Fruit fly (Drosophila melanogaster) whole organism, embryonic: ENCODE results near the gene Osi7.
A peak's percentile ranks its signal among the peaks of the same experiment; 100 is the strongest.

Experiments used
- Awh ChIP-seq: fragments of 200-800 bp; sonication (Bioruptor generic); IDR thresholded peaks from 2 replicates; pipeline ENCODE4, ENCODE4 v1.3.6; 2022; ENCODE audit warnings: missing biosample characterization, missing genetic modification characterization
- Bdp1 ChIP-seq: fragments of 200-800 bp; sonication (Bioruptor generic); optimal IDR thresholded peaks from 3 replicates; lab custom pipeline; 2016; ENCODE audit warnings: missing biosample characterization, missing genetic modification characterization
- Blimp-1 ChIP-seq: fragments of 200-800 bp; sonication (Bioruptor generic); optimal IDR thresholded peaks from 3 replicates; lab custom pipeline; 2018; ENCODE audit warnings: missing biosample characterization, missing genetic modification characterization, mild to moderate bottlenecking, moderate library complexity, missing genetic modification reagents
- CG10274 ChIP-seq: fragments of 200-800 bp; sonication (Bioruptor generic); optimal IDR thresholded peaks from 3 replicates; lab custom pipeline; 2017; ENCODE audit warnings: missing biosample characterization, mild to moderate bottlenecking, missing genetic modification characterization
- CG11247 ChIP-seq: fragments of 200-800 bp; sonication (Bioruptor generic); IDR thresholded peaks from 2 replicates; pipeline ENCODE4 v1.3.6; 2022; ENCODE audit warnings: missing biosample characterization, missing genetic modification characterization
- CG12299 ChIP-seq: fragments of 200-800 bp; sonication (Bioruptor generic); optimal IDR thresholded peaks from 2 replicates; lab custom pipeline; 2018; ENCODE audit warnings: missing biosample characterization, mild to moderate bottlenecking, missing genetic modification characterization
- CG1792 ChIP-seq: fragments of 200-800 bp; sonication (Bioruptor generic); optimal IDR thresholded peaks from 2 replicates; lab custom pipeline; 2016; ENCODE audit warnings: missing biosample characterization, missing genetic modification characterization
- CG4820 ChIP-seq: fragments of 200-800 bp; sonication (Bioruptor generic); optimal IDR thresholded peaks from 3 replicates; lab custom pipeline; 2016; ENCODE audit warnings: missing biosample characterization, missing genetic modification characterization
- CG8924 ChIP-seq: fragments of 200-800 bp; optimal IDR thresholded peaks from 3 replicates; lab custom pipeline; 2019; ENCODE audit warnings: missing biosample characterization, mild to moderate bottlenecking, missing genetic modification characterization, moderate library complexity
- CG8944 ChIP-seq: fragments of 200-800 bp; sonication (Bioruptor generic); optimal IDR thresholded peaks from 3 replicates; lab custom pipeline; 2016; ENCODE audit warnings: missing biosample characterization, missing genetic modification characterization
- CG9817 ChIP-seq: fragments of 200-800 bp; sonication (Bioruptor generic); optimal IDR thresholded peaks from 2 replicates; lab custom pipeline; 2018; ENCODE audit warnings: missing biosample characterization, mild to moderate bottlenecking, missing genetic modification characterization, moderate library complexity
- Chrac-16 ChIP-seq: fragments of 200-800 bp; sonication (Bioruptor generic); optimal IDR thresholded peaks from 3 replicates; lab custom pipeline; 2016; ENCODE audit warnings: missing biosample characterization, missing genetic modification characterization
- Dad ChIP-seq: fragments of 200-800 bp; sonication (Bioruptor generic); optimal IDR thresholded peaks from 3 replicates; lab custom pipeline; 2016; ENCODE audit warnings: missing biosample characterization, missing genetic modification characterization
- Dek ChIP-seq: fragments of 200-800 bp; sonication (Bioruptor generic); optimal IDR thresholded peaks from 3 replicates; lab custom pipeline; 2019; ENCODE audit warnings: missing biosample characterization, mild to moderate bottlenecking, missing genetic modification characterization, moderate library complexity
- Doc3 ChIP-seq: fragments of 200-800 bp; sonication (Bioruptor generic); IDR thresholded peaks from 3 replicates; pipeline ENCODE4 v1.3.6; 2022; ENCODE audit warnings: missing biosample characterization, missing genetic modification characterization; ENCODE audit not compliant: partially characterized antibody
- GATAe ChIP-seq: fragments of 200-800 bp; sonication (Bioruptor generic); conservative IDR thresholded peaks from 2 replicates; pipeline ENCODE4 v1.3.6; 2022; ENCODE audit warnings: missing biosample characterization, missing genetic modification characterization
- HLHmδ ChIP-seq: fragments of 200-800 bp; sonication (Bioruptor generic); optimal IDR thresholded peaks from 2 replicates; lab custom pipeline; 2018; ENCODE audit warnings: missing biosample characterization, mild to moderate bottlenecking, missing genetic modification characterization, moderate library complexity
- Hr78 ChIP-seq, 2 experiments: fragments of 200-800 bp in 1 of 2; fragments of >200 bp in 1 of 2; sonication (Bioruptor generic) in 1 of 2; optimal IDR thresholded peaks; 2 replicates each; lab custom pipeline; 2017 to 2019; ENCODE audit warnings: missing biosample characterization in 2 of 2, missing genetic modification characterization in 2 of 2, mild to moderate bottlenecking in 1 of 2, moderate library complexity in 1 of 2
- Lpt ChIP-seq: fragments of >200 bp; optimal IDR thresholded peaks from 2 replicates; lab custom pipeline; 2018; ENCODE audit warnings: missing biosample characterization, missing genetic modification characterization
- Med ChIP-seq: fragments of 200-800 bp; sonication (Bioruptor generic); peaks from one replicate; lab custom pipeline; 2016; ENCODE audit warnings: missing biosample characterization, missing genetic modification characterization, mild to moderate bottlenecking, inconsistent platforms, moderate library complexity
- Nf-YA ChIP-seq: fragments of 200-800 bp; sonication (Bioruptor generic); IDR thresholded peaks from 2 replicates; pipeline ENCODE4 v1.3.6; 2022; ENCODE audit warnings: missing biosample characterization, missing genetic modification characterization
- Nf-YC ChIP-seq: fragments of 200-800 bp; optimal IDR thresholded peaks from 3 replicates; lab custom pipeline; 2019; ENCODE audit warnings: missing biosample characterization, mild to moderate bottlenecking, missing genetic modification characterization, moderate library complexity
- Pdp1 ChIP-seq, 2 experiments: fragments of 200-800 bp; sonication (Bioruptor generic); optimal IDR thresholded peaks; 3 replicates each; lab custom pipeline; 2016; ENCODE audit warnings: missing biosample characterization in 2 of 2, missing genetic modification characterization in 2 of 2, mild to moderate bottlenecking in 1 of 2, moderate library complexity in 1 of 2
- Sox102F ChIP-seq: fragments of 200-800 bp; sonication (Bioruptor generic); optimal IDR thresholded peaks from 2 replicates; lab custom pipeline; 2018; ENCODE audit warnings: missing biosample characterization, mild to moderate bottlenecking, missing genetic modification characterization, moderate library complexity
- Tbp ChIP-seq: fragments of >200 bp; optimal IDR thresholded peaks from 2 replicates; lab custom pipeline; 2018; ENCODE audit warnings: missing biosample characterization, missing genetic modification characterization
- Trl ChIP-seq, 3 experiments: fragments of >200 bp in 2 of 3; fragments of 200-800 bp in 1 of 3; sonication (Bioruptor generic) in 1 of 3; optimal IDR thresholded peaks; 2 replicates in 1 of 3; 3 replicates in 2 of 3; lab custom pipeline; 2016 to 2017; ENCODE audit warnings: missing biosample characterization in 1 of 3, missing genetic modification characterization in 1 of 3
- Xrp1 ChIP-seq: fragments of 200-800 bp; sonication (Bioruptor generic); IDR thresholded peaks from 2 replicates; pipeline ENCODE4 v1.3.6; 2022; ENCODE audit warnings: missing biosample characterization, missing genetic modification characterization
- btn ChIP-seq: fragments of 200-800 bp; sonication (Bioruptor generic); optimal IDR thresholded peaks from 2 replicates; lab custom pipeline; 2016; ENCODE audit warnings: missing biosample characterization, missing genetic modification characterization
- ci ChIP-seq: fragments of 200-800 bp; sonication (Bioruptor generic); IDR thresholded peaks from 3 replicates; pipeline ENCODE4 v1.3.6; 2022; ENCODE audit warnings: missing biosample characterization, missing genetic modification characterization
- disco-r ChIP-seq: fragments of 200-800 bp; sonication (Bioruptor generic); optimal IDR thresholded peaks from 2 replicates; lab custom pipeline; 2016; ENCODE audit warnings: missing biosample characterization, missing genetic modification characterization
- dmrt99B ChIP-seq: fragments of 200-800 bp; sonication (Bioruptor generic); optimal IDR thresholded peaks from 2 replicates; lab custom pipeline; 2018; ENCODE audit warnings: missing biosample characterization, mild to moderate bottlenecking, missing genetic modification characterization, moderate library complexity
- fd102C ChIP-seq: fragments of 200-800 bp; sonication (Bioruptor generic); optimal IDR thresholded peaks from 2 replicates; lab custom pipeline; 2018; ENCODE audit warnings: missing biosample characterization, mild to moderate bottlenecking, missing genetic modification characterization, moderate library complexity
- her ChIP-seq: fragments of 200-800 bp; sonication (Bioruptor generic); optimal IDR thresholded peaks from 2 replicates; lab custom pipeline; 2016; ENCODE audit warnings: missing biosample characterization, missing genetic modification characterization
- klu ChIP-seq: fragments of 200-800 bp; sonication (Bioruptor generic); IDR thresholded peaks from 2 replicates; pipeline ENCODE4 v1.3.6; 2022; ENCODE audit warnings: missing biosample characterization, missing genetic modification characterization
- knrl ChIP-seq: fragments of 200-800 bp; sonication (Bioruptor generic); IDR thresholded peaks from 3 replicates; pipeline ENCODE4 v1.3.6; 2022; ENCODE audit warnings: missing biosample characterization, missing genetic modification characterization; ENCODE audit not compliant: partially characterized antibody
- lilli ChIP-seq: fragments of 200-800 bp; sonication (Bioruptor generic); optimal IDR thresholded peaks from 3 replicates; lab custom pipeline; 2016; ENCODE audit warnings: missing biosample characterization, missing genetic modification characterization
- maf-S ChIP-seq: fragments of 200-800 bp; sonication (Bioruptor generic); optimal IDR thresholded peaks from 2 replicates; lab custom pipeline; 2016; ENCODE audit warnings: missing biosample characterization, missing genetic modification characterization
- phol ChIP-seq: fragments of 200-800 bp; sonication (Bioruptor generic); optimal IDR thresholded peaks from 3 replicates; lab custom pipeline; 2018; ENCODE audit warnings: missing biosample characterization, mild to moderate bottlenecking, missing genetic modification characterization, moderate library complexity
- pita ChIP-seq: fragments of 200-800 bp; sonication (Bioruptor generic); optimal IDR thresholded peaks from 2 replicates; lab custom pipeline; 2017; ENCODE audit warnings: missing biosample characterization, mild to moderate bottlenecking, missing genetic modification characterization
- ro ChIP-seq: fragments of 200-800 bp; sonication (Bioruptor generic); IDR thresholded peaks from 2 replicates; pipeline ENCODE4 v1.3.6; 2022; ENCODE audit warnings: missing biosample characterization, missing genetic modification characterization
- sim ChIP-seq: fragments of 200-800 bp; sonication (Bioruptor generic); IDR thresholded peaks from 2 replicates; pipeline ENCODE4 v1.3.6; 2022; ENCODE audit warnings: missing biosample characterization, missing genetic modification characterization
- tin ChIP-seq: fragments of 200-800 bp; sonication (Bioruptor generic); optimal IDR thresholded peaks from 3 replicates; lab custom pipeline; 2016; ENCODE audit warnings: missing biosample characterization, missing genetic modification characterization
- twi ChIP-seq: fragments of 200-800 bp; optimal IDR thresholded peaks from 2 replicates; lab custom pipeline; 2019; ENCODE audit warnings: missing biosample characterization, mild to moderate bottlenecking, missing genetic modification characterization, moderate library complexity
- vvl ChIP-seq: fragments of 200-800 bp; sonication (Bioruptor generic); IDR thresholded peaks from 2 replicates; pipeline ENCODE4 v1.3.6; 2022; ENCODE audit warnings: missing biosample characterization, missing genetic modification characterization
- zen ChIP-seq: fragments of 200-800 bp; sonication (Bioruptor generic); optimal IDR thresholded peaks from 3 replicates; lab custom pipeline; 2018; ENCODE audit warnings: missing biosample characterization, mild to moderate bottlenecking, missing genetic modification characterization, moderate library complexity

Osi7 gene

DNA sequence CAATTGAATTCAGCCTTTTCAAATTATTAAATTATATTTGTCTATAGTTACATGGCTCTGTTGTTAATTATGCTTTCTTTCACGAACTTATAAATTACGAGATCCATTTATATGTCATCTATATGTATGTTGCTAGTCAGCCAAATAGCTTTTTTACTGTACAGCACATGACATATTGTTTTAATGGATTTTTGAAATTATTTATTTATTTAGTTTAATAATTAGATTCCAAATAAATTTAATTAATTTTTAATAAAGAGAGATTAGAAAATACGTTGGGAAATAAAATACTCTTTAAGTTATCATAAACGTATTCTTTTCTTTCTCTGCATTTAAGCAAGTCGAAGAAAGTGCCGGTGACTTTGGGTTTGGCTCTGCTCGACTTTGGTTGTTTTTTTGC lies 7.5 kb upstream of the Osi7 start (continued):
- no peak for TF ChIP-seq Lpt (GFP tag; lab: Kevin White, UChicago)
- TF ChIP-seq dmrt99B (tag; lab: Kevin White, UChicago), result peak; percentile 70
- TF ChIP-seq phol (tag; lab: Kevin White, UChicago), result peak; percentile 72
- no peak for TF ChIP-seq sim (GFP tag; lab: Robert Waterston, UW)
- TF ChIP-seq Nf-YA, result no peak
- TF ChIP-seq Sox102F, result peak; percentile 72

DNA sequence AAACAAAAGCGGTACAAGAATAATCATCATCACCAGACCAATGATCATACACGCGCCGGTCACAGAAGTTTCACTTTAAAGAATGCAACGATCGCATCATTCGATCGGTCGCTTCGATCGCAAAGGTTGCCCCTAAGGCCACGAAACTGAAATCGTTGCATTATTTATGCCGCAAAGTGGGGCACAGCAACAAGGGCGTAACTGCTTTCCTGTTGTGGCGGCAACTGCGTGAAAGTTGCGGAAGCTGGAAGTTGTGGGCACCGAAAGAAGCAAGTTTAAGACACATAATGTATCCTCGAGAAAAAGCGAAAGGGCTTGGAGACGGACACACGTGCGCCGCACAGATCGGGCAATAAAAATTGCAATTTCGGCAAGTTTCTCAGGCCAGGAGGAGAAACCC lies 4.8 kb upstream of the Osi7 start:
- peak; percentile 36 for TF ChIP-seq Med
- TF ChIP-seq vvl (GFP tag; lab: Robert Waterston, UW), result peak; percentile 12; the same call in 1 of the 2 replicates
- TF ChIP-seq Chrac-16, result no peak
- TF ChIP-seq CG8944, result no peak
- TF ChIP-seq btn (GFP tag; lab: Kevin White, UChicago), result no peak
- peak; percentile 57 for TF ChIP-seq Blimp-1 (GFP tag; lab: Kevin White, UChicago)
- TF ChIP-seq maf-S (GFP tag; lab: Kevin White, UChicago), result no peak
- no peak for TF ChIP-seq Trl (optimal IDR thresholded peaks at IDR 0.05; lab: Kevin White, UChicago)
- TF ChIP-seq Trl (GFP tag; optimal IDR thresholded peaks at IDR 0.05; lab: Kevin White, UChicago), result no peak

DNA sequence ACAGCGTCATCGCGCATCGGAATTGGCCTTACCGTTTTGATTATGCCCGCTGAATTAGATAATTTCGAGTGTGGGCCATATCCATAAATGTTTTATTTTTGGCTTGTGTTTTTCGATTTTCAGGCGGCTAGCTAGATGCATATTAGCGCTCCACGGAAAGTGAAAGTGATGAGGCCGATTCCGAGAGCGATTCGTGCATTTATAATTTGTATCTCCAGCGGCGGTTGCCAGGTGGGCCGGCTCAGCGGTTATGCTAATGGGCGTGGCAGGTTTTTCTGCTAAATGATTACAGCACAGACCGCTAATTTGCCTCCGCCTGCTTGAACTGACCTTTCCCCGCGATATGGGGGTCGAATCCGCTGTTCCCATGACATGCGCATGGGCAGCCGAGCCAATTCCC lies 3.8 kb upstream of the Osi7 start:
- 0 out of 2 replicates have a peak, but pooled peaks have one; percentile 18 for TF ChIP-seq klu (GFP tag; lab: Robert Waterston, UW)
- TF ChIP-seq HLHmδ (GFP tag; lab: Kevin White, UChicago), result no peak
- no peak for TF ChIP-seq knrl
- TF ChIP-seq pita, result no peak
- peak; percentile 91 for TF ChIP-seq Blimp-1 (GFP tag; lab: Kevin White, UChicago)
- TF ChIP-seq phol (tag; lab: Kevin White, UChicago), result no peak
- no peak for TF ChIP-seq her
- no peak for TF ChIP-seq CG8944
- TF ChIP-seq vvl (GFP tag; lab: Robert Waterston, UW), result peak; percentile 55; the same call in 1 of the 2 replicates
- TF ChIP-seq GATAe, result no peak
- no peak for TF ChIP-seq dmrt99B (tag; lab: Kevin White, UChicago)
- TF ChIP-seq Pdp1 (GFP tag; optimal IDR thresholded peaks at IDR 0.05; lab: Kevin White, UChicago), result peak in 1 of 2 experiments; percentile 47
- peak in 1 of 2 experiments; percentile 79 for TF ChIP-seq Hr78 (GFP tag; optimal IDR thresholded peaks at IDR 0.05; lab: Kevin White, UChicago)
- no peak for TF ChIP-seq Awh (GFP tag; lab: Robert Waterston, UW)
- no peak for TF ChIP-seq Dad (GFP tag; lab: Kevin White, UChicago)
- TF ChIP-seq CG9817 (tag; lab: Kevin White, UChicago), result no peak

DNA sequence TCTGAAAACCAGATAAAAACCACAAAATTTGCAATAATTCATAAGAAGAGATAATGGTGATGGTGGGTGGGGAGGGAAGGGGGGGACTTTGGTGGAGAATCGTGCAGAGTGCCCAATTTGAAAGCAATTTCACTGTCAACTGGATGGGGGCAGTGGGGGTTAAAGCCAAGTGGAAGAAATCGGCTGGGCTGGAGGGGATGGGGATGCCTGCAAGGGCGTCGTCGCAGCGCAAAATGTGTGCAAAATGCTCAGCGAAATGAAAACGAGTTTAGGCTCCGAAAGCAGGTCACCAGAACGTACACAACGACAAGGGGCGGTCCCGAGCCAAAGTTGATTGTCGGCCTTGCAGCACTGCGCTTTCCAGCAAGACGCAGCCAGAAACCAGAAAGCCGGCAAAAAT lies 4.0 kb downstream of the Osi7 start:
- TF ChIP-seq ci (GFP tag; lab: Robert Waterston, UW) (0 out of 3 replicates have a peak, but pooled peaks have one; percentile 31), disco-r (GFP tag; lab: Kevin White, UChicago) (no peak), Med (no peak), CG1792 (GFP tag; lab: Kevin White, UChicago) (no peak), Dek (tag; lab: Kevin White, UChicago) (no peak), Xrp1 (GFP tag; lab: Robert Waterston, UW) (no peak), CG10274 (GFP tag; lab: Kevin White, UChicago) (no peak), tin (GFP tag; lab: Kevin White, UChicago) (no peak)

DNA sequence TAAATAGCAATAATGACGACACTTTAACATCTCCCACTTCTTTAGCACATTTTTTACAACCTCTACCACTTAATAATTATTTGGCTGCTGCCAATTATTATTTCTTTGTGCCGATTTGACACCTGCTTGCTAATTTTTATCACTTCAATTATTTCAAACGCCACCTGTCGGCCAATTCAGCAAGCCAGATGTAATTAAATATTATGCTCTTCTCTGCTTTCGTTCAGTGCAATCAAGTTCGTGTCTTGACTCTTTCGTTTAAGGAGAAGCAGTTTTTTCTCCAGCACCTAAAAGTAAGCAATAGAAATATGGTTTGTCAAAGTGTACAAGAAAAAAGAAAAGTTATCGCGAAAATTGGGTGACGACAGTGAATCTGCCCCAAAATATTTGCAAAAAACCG lies 5.6 kb downstream of the Osi7 start:
- TF ChIP-seq Tbp (GFP tag; lab: Kevin White, UChicago), result no peak
- peak; percentile 85 for TF ChIP-seq zen (tag; lab: Kevin White, UChicago)
- no peak for TF ChIP-seq CG8924 (tag; lab: Kevin White, UChicago)
- TF ChIP-seq Bdp1 (GFP tag; lab: Kevin White, UChicago), result no peak
- no peak for TF ChIP-seq Nf-YC
- no peak for TF ChIP-seq lilli (GFP tag; lab: Kevin White, UChicago)
- TF ChIP-seq ro (GFP tag; lab: Robert Waterston, UW), result no peak
- TF ChIP-seq CG11247 (GFP tag; lab: Robert Waterston, UW), result peak; percentile 46
- no peak for TF ChIP-seq twi
- no peak for TF ChIP-seq Doc3 (GFP tag; lab: Robert Waterston, UW)
- no peak for TF ChIP-seq fd102C (GFP tag; lab: Kevin White, UChicago)
- no peak for TF ChIP-seq CG4820 (GFP tag; lab: Kevin White, UChicago)
- TF ChIP-seq CG12299 (tag; lab: Kevin White, UChicago), result no peak
